Worm (Caenorhabditis elegans) whole organism, L1 larva: ENCODE data around the gene F40F8.5.

Experiments
- egl-27 ChIP-seq, 2 experiments: fragments of 150-350 bp in 1 of 2; sonication (generic microtip); optimal IDR thresholded peaks; 3 replicates each; lab custom pipeline; 2017 to 2018; ENCODE audit warnings: missing biosample characterization in 2 of 2, missing genetic modification characterization in 2 of 2, missing genetic modification reagents in 2 of 2
- nhr-11 ChIP-seq: fragments of 150-350 bp; optimal IDR thresholded peaks from 2 replicates; lab custom pipeline; 2014; ENCODE audit warnings: missing biosample characterization, missing genetic modification characterization
- nhr-237 ChIP-seq: fragments of 150-350 bp; optimal IDR thresholded peaks from 2 replicates; lab custom pipeline; 2014; ENCODE audit warnings: missing biosample characterization, missing genetic modification characterization
- nhr-85 ChIP-seq: sonication (generic microtip); peaks from one replicate; lab custom pipeline; 2016; ENCODE audit warnings: missing genetic modification characterization, inconsistent platforms, missing compliant biosample characterization

DNA sequence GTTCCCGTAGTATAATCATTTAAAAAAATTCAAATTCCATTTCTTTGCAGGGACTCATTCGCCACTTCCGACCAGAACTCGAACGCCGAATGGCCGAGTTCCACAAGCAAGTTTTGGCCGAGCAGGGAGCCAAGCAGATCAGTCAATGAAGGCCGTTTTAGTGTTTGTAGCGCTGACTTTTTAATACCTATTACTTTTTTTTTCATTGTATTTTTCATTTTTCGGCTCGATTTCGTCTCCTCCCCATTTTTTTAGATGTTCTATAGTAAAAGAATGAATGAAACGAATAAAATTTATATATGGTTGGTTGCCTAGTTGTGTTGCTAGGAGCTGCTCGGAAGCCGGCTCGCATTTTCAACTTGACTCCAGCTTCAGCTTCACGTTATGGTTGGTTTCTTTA lies 34.9 kb downstream of the F40F8.5 start, which contains the start of gene C09H10.4:
- TF ChIP-seq nhr-85 (tag; lab: Kevin White, UChicago) (no peak), egl-27 (tag; optimal IDR thresholded peaks at IDR 0.05; lab: Kevin White, UChicago) (no peak), nhr-11 (tag; lab: Kevin White, UChicago) (no peak), nhr-237 (tag; lab: Kevin White, UChicago) (no peak)
